Worm (Caenorhabditis elegans): ENCODE results near the gene fbxa-4.

- TF ChIP-seq T22C8.4 (GFP tag; IDR thresholded peaks at IDR 0.05) (no peak), cog-1 (tag; optimal IDR thresholded peaks at IDR 0.05) (no peak), flt-1 (GFP tag; IDR thresholded peaks at IDR 0.05) (no peak), klf-2 (GFP tag; conservative IDR thresholded peaks at IDR 0.05) (no peak), med-1 (GFP tag; optimal IDR thresholded peaks at IDR 0.05; ENCODE audit: insufficient read depth) (no peak), ref-1 (GFP tag; conservative IDR thresholded peaks at IDR 0.05) (no peak)
These were observed 32.0 kb downstream of the fbxa-4 start, which contains the start of gene F16G10.8 for ce11 chrII:2383334-2383733.
